Fruit fly (Drosophila melanogaster): ENCODE measurements around the gene Hsp27.

DNA sequence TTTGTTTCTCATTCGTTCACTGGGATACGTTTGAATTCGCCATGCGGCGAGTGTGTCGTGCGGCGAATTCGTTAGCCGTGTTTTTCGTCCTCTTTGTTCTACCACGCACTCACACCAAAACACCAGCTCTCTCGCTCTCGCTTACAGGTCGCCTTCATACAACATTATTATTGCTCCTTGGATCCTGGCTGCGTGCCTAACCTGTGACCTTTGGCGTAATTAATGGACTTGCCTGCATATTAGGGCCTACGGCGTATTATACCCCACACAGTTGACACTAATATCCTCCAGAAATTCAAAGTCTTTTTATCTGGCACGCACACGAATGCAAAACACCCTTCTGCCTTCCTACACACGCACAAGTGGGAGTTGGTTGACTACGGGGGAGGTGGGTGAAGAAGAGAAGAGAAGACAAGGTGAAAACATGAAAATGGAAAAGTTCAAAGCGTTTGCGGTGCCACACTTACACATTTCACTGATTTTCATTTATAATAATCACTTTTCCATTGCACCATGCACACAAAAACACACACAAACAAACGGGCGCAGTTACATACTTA lies 26.2 kb downstream of the Hsp27 start:
- TF ChIP-seq Pif1B (GFP tag; optimal IDR thresholded peaks at IDR 0.05) (no peak), rn (GFP tag; IDR thresholded peaks at IDR 0.05) (no peak), gl (tag; optimal IDR thresholded peaks at IDR 0.05) (no peak)

All from whole organism, pupa.